Worm (Caenorhabditis elegans): Measurements from ENCODE around the gene ZC317.7.

ce11 chrV:5447057-5447456, 23.8 kb downstream of the ZC317.7 start:
- TF ChIP-seq madf-3 (GFP tag; IDR thresholded peaks at IDR 0.05): no peak
- no peak for TF ChIP-seq zim-3 (tag; optimal IDR thresholded peaks at IDR 0.05)
- no peak for TF ChIP-seq lin-54 (GFP tag; optimal IDR thresholded peaks at IDR 0.05)
- no peak for TF ChIP-seq nfya-1 (tag; optimal IDR thresholded peaks at IDR 0.05; ENCODE audit: borderline replicate concordance, insufficient read depth)
- TF ChIP-seq ama-1 (optimal IDR thresholded peaks at IDR 0.05): no peak
- no peak for TF ChIP-seq ama-1 (GFP tag; optimal IDR thresholded peaks at IDR 0.05)
- no peak for TF ChIP-seq pha-4 (tag; optimal IDR thresholded peaks at IDR 0.05)
- TF ChIP-seq lin-26 (GFP tag; IDR thresholded peaks at IDR 0.05): no peak
- TF ChIP-seq unc-130 (GFP tag; optimal IDR thresholded peaks at IDR 0.05): no peak
- no peak for TF ChIP-seq repo-1 (tag; optimal IDR thresholded peaks at IDR 0.05)
- no peak for TF ChIP-seq F52B5.7 (tag; optimal IDR thresholded peaks at IDR 0.05)
- TF ChIP-seq atf-7 (tag; optimal IDR thresholded peaks at IDR 0.05): no peak
- no peak for TF ChIP-seq ekl-4 (GFP tag; IDR thresholded peaks at IDR 0.05)
- no peak for TF ChIP-seq rec-8 (tag; optimal IDR thresholded peaks at IDR 0.05)
- TF ChIP-seq snpc-4 (GFP tag; optimal IDR thresholded peaks at IDR 0.05): no peak
- no peak for TF ChIP-seq snpc-4 (tag; optimal IDR thresholded peaks at IDR 0.05)

Measured in whole organism, young adult.